Worm (Caenorhabditis elegans) whole organism, L4 larva: ENCODE measurements around the gene C25H3.7.

ENCODE experiments used
- R02D3.7 ChIP-seq: fragments of 150-350 bp; sonication (generic microtip); optimal IDR thresholded peaks from 3 replicates; lab custom pipeline; 2014; ENCODE audit warnings: missing biosample characterization, missing genetic modification characterization
- aha-1 ChIP-seq: fragments of 150-350 bp; peaks from one replicate; lab custom pipeline; 2014; ENCODE audit warnings: missing biosample characterization, missing genetic modification characterization
- ceh-82 ChIP-seq: sonication (generic microtip); optimal IDR thresholded peaks from 2 replicates; lab custom pipeline; 2017; ENCODE audit warnings: missing biosample characterization, missing genetic modification characterization
- jun-1 ChIP-seq: fragments of 150-350 bp; optimal IDR thresholded peaks from 2 replicates; lab custom pipeline; 2014; ENCODE audit warnings: missing biosample characterization, missing genetic modification reagents, missing genetic modification characterization
- mxl-3 ChIP-seq: fragments of 200-800 bp; sonication (Bioruptor generic); optimal IDR thresholded peaks from 2 replicates; lab custom pipeline; 2018; ENCODE audit warnings: mild to moderate bottlenecking, missing genetic modification characterization, missing compliant biosample characterization
- nhr-41 ChIP-seq: fragments of 200-800 bp; sonication (Bioruptor generic); IDR thresholded peaks from 2 replicates; pipeline ENCODE4 v1.3.6; 2022; ENCODE audit warnings: missing genetic modification reagents, missing genetic modification characterization, missing compliant biosample characterization
- nhr-76 ChIP-seq: fragments of 150-350 bp; optimal IDR thresholded peaks from 2 replicates; lab custom pipeline; 2014; ENCODE audit warnings: missing biosample characterization, missing genetic modification characterization
- pha-4 ChIP-seq, 2 experiments: fragments of 150-350 bp in 1 of 2; fragments of 200-800 bp in 1 of 2; sonication (Bioruptor generic) in 1 of 2; IDR thresholded peaks in 1 of 2; optimal IDR thresholded peaks in 1 of 2; 2 replicates each; pipeline versions ENCODE4 v1.3.6 to Lab custom; 2014 to 2022; ENCODE audit warnings: missing genetic modification characterization in 2 of 2, missing genetic modification reagents in 2 of 2, missing biosample characterization in 1 of 2, missing compliant biosample characterization in 1 of 2
- rbr-2 ChIP-seq: sonication (generic microtip); optimal IDR thresholded peaks from 2 replicates; lab custom pipeline; 2016; ENCODE audit warnings: missing genotype, missing genetic modification characterization, missing compliant biosample characterization
- unc-39 ChIP-seq: sonication (generic microtip); optimal IDR thresholded peaks from 2 replicates; lab custom pipeline; 2017; ENCODE audit warnings: missing biosample characterization, missing genetic modification characterization

DNA sequence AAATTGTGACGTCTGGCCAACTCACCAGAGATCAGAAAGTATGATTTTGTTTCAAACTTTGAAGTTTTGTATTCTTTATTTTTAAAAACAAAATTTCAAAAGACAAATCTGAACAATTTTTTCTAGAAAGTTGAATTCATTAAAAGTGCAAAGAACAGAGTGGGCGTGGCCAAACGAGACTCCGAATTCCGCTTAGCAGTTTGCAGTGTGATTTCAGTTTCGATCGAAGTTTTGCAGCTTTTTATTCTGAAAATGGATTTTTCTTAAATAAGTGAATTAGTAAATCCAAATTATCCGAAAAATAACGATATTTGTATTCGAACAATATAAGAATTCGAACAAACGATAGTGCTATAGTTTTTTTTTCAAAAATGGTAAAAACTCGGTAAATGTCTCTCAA is 35.3 kb downstream of the C25H3.7 start:
- TF ChIP-seq aha-1 (tag; lab: Kevin White, UChicago): peak; percentile 87
- TF ChIP-seq ceh-82: no peak
- no peak for TF ChIP-seq jun-1 (tag; lab: Kevin White, UChicago)
- no peak for TF ChIP-seq unc-39 (tag; lab: Kevin White, UChicago)
- no peak for TF ChIP-seq rbr-2 (tag; lab: Kevin White, UChicago)
- TF ChIP-seq R02D3.7: no peak
- no peak for TF ChIP-seq pha-4 (GFP tag; IDR thresholded peaks at IDR 0.05; lab: Robert Waterston, UW)
- TF ChIP-seq pha-4 (tag; optimal IDR thresholded peaks at IDR 0.05; lab: Kevin White, UChicago): no peak
- TF ChIP-seq nhr-41 (GFP tag; lab: Robert Waterston, UW): no peak
- TF ChIP-seq mxl-3: no peak
- TF ChIP-seq nhr-76 (tag; lab: Kevin White, UChicago): no peak
